Worm (Caenorhabditis elegans) whole organism, young adult: ENCODE data around the gene Y45F10B.13.

Source experiments
- B0019.2 ChIP-seq: fragments of 200-800 bp; sonication (Bioruptor generic); conservative IDR thresholded peaks from 2 replicates; pipeline ENCODE4 v1.3.6; 2022; ENCODE audit warnings: missing genetic modification reagents, missing genetic modification characterization, missing compliant biosample characterization
- B0336.3 ChIP-seq: fragments of 200-800 bp; sonication (Bioruptor generic); IDR thresholded peaks from 2 replicates; pipeline ENCODE4 v1.3.6; 2022; ENCODE audit warnings: missing genetic modification characterization, missing compliant biosample characterization
- D2030.7 ChIP-seq: fragments of 200-800 bp; sonication (Bioruptor generic); IDR thresholded peaks from 2 replicates; pipeline ENCODE4 v1.3.6; 2022; ENCODE audit warnings: missing genetic modification reagents, missing genetic modification characterization, missing compliant biosample characterization
- F37B4.10 ChIP-seq: fragments of 200-800 bp; sonication (Bioruptor generic); IDR thresholded peaks from 2 replicates; pipeline ENCODE4 v1.3.6; 2022; ENCODE audit warnings: missing genetic modification characterization, missing compliant biosample characterization
- F39B2.1 ChIP-seq: fragments of 200-800 bp; sonication (Bioruptor generic); IDR thresholded peaks from 2 replicates; pipeline ENCODE4 v1.3.6; 2022; ENCODE audit warnings: missing genetic modification reagents, missing genetic modification characterization, missing compliant biosample characterization
- Y67H2A.10 ChIP-seq: fragments of 200-800 bp; sonication (Bioruptor generic); conservative IDR thresholded peaks from 2 replicates; pipeline ENCODE4 v1.3.6; 2022; ENCODE audit warnings: missing genetic modification reagents, missing genetic modification characterization, missing compliant biosample characterization
- Y79H2A.3 ChIP-seq: fragments of 200-800 bp; sonication (Bioruptor generic); conservative IDR thresholded peaks from 2 replicates; pipeline ENCODE4 v1.3.6; 2022; ENCODE audit warnings: missing genetic modification reagents, missing genetic modification characterization, missing compliant biosample characterization
- ZK185.1 ChIP-seq: sonication (generic microtip); optimal IDR thresholded peaks from 2 replicates; lab custom pipeline; 2016; ENCODE audit warnings: mild to moderate bottlenecking, missing genetic modification characterization, missing compliant biosample characterization; ENCODE audit not compliant: poor library complexity, severe bottlenecking
- aptf-3 ChIP-seq: fragments of 200-800 bp; sonication (Bioruptor generic); IDR thresholded peaks from 2 replicates; pipeline ENCODE4 v1.3.6; 2022; ENCODE audit warnings: missing genetic modification characterization, missing compliant biosample characterization
- attf-3 ChIP-seq: fragments of 200-800 bp; sonication (Bioruptor generic); conservative IDR thresholded peaks from 2 replicates; pipeline ENCODE4 v1.3.6; 2022; ENCODE audit warnings: missing genetic modification reagents, missing genetic modification characterization, missing compliant biosample characterization
- ceh-100 ChIP-seq: fragments of 200-800 bp; sonication (Bioruptor generic); IDR thresholded peaks from 2 replicates; pipeline ENCODE4 v1.3.6; 2022; ENCODE audit warnings: missing genetic modification reagents, missing genetic modification characterization, missing compliant biosample characterization
- ceh-91 ChIP-seq: fragments of 200-800 bp; sonication (Bioruptor generic); IDR thresholded peaks from 2 replicates; pipeline ENCODE4 v1.3.6; 2022; ENCODE audit warnings: missing genetic modification reagents, missing genetic modification characterization, missing compliant biosample characterization
- die-1 ChIP-seq: sonication (generic microtip); optimal IDR thresholded peaks from 2 replicates; lab custom pipeline; 2016; ENCODE audit warnings: missing genotype, mild to moderate bottlenecking, missing genetic modification characterization, missing compliant biosample characterization
- dox-1 ChIP-seq: fragments of 200-800 bp; sonication (Bioruptor generic); IDR thresholded peaks from 2 replicates; pipeline ENCODE4 v1.3.6; 2022; ENCODE audit warnings: missing genetic modification reagents, missing genetic modification characterization, missing compliant biosample characterization
- dpff-1 ChIP-seq: sonication (generic microtip); optimal IDR thresholded peaks from 2 replicates; lab custom pipeline; 2017; ENCODE audit warnings: mild to moderate bottlenecking, missing genetic modification characterization, missing compliant biosample characterization
- dpl-1 ChIP-seq: fragments of 150-350 bp; optimal IDR thresholded peaks from 2 replicates; lab custom pipeline; 2014; ENCODE audit warnings: missing biosample characterization, missing genetic modification reagents, missing genetic modification characterization
- egl-18 ChIP-seq: fragments of 200-800 bp; sonication (Bioruptor generic); IDR thresholded peaks from 2 replicates; pipeline ENCODE4 v1.3.6; 2022; ENCODE audit warnings: missing genetic modification reagents, missing genetic modification characterization, missing compliant biosample characterization
- egl-44 ChIP-seq: fragments of 200-800 bp; sonication (Bioruptor generic); IDR thresholded peaks from 2 replicates; pipeline ENCODE4 v1.3.6; 2022; ENCODE audit warnings: missing genetic modification reagents, missing genetic modification characterization, missing compliant biosample characterization
- gei-17 ChIP-seq: fragments of 200-800 bp; sonication (Bioruptor generic); optimal IDR thresholded peaks from 2 replicates; lab custom pipeline; 2018; ENCODE audit warnings: mild to moderate bottlenecking, missing genetic modification characterization, missing compliant biosample characterization
- him-1 ChIP-seq: sonication (generic microtip); optimal IDR thresholded peaks from 2 replicates; lab custom pipeline; 2016; ENCODE audit warnings: missing genotype, missing genetic modification reagents, missing genetic modification characterization, missing compliant biosample characterization
- hlh-12 ChIP-seq: sonication (generic microtip); optimal IDR thresholded peaks from 2 replicates; lab custom pipeline; 2016; ENCODE audit warnings: missing genetic modification characterization, missing compliant biosample characterization
- hmg-1.2 ChIP-seq: fragments of 200-800 bp; sonication (Bioruptor generic); IDR thresholded peaks from 2 replicates; pipeline ENCODE4 v1.3.6; 2022; ENCODE audit warnings: missing genetic modification reagents, missing genetic modification characterization, missing compliant biosample characterization
- hsf-1 ChIP-seq: fragments of 200-800 bp; sonication (Bioruptor generic); IDR thresholded peaks from 2 replicates; pipeline ENCODE4 v1.3.6; 2022; ENCODE audit warnings: missing genetic modification reagents, missing genetic modification characterization, missing compliant biosample characterization
- let-526 ChIP-seq: fragments of 200-800 bp; sonication (Bioruptor generic); IDR thresholded peaks from 2 replicates; pipeline ENCODE4 v1.3.6; 2022; ENCODE audit warnings: missing genetic modification reagents, missing genetic modification characterization, missing compliant biosample characterization
- lin-54 ChIP-seq: fragments of 200-800 bp; sonication (Bioruptor generic); optimal IDR thresholded peaks from 2 replicates; lab custom pipeline; 2018; ENCODE audit warnings: mild to moderate bottlenecking, missing genetic modification characterization, missing compliant biosample characterization
- lsl-1 ChIP-seq: fragments of 200-800 bp; sonication (Bioruptor generic); optimal IDR thresholded peaks from 2 replicates; lab custom pipeline; 2018; ENCODE audit warnings: mild to moderate bottlenecking, missing genetic modification characterization, moderate library complexity, missing compliant biosample characterization
- lsy-27 ChIP-seq: sonication (generic microtip); optimal IDR thresholded peaks from 2 replicates; lab custom pipeline; 2017; ENCODE audit warnings: missing genetic modification characterization, mild to moderate bottlenecking, missing compliant biosample characterization, antibody characterized with exemption, missing genotype, borderline replicate concordance; ENCODE audit not compliant: insufficient read depth
- madf-10 ChIP-seq: sonication (generic microtip); optimal IDR thresholded peaks from 2 replicates; lab custom pipeline; 2016; ENCODE audit warnings: mild to moderate bottlenecking, missing genetic modification characterization, missing compliant biosample characterization
- mcd-1 ChIP-seq: fragments of 200-800 bp; sonication (Bioruptor generic); IDR thresholded peaks from 2 replicates; pipeline ENCODE4 v1.3.6; 2022; ENCODE audit warnings: missing genetic modification reagents, missing genetic modification characterization, missing compliant biosample characterization
- mes-4 ChIP-seq: sonication (generic microtip); optimal IDR thresholded peaks from 2 replicates; lab custom pipeline; 2016; ENCODE audit warnings: missing genotype, missing genetic modification characterization, missing compliant biosample characterization
- nhr-120 ChIP-seq: fragments of 200-800 bp; sonication (Bioruptor generic); IDR thresholded peaks from 2 replicates; pipeline ENCODE4 v1.3.6; 2022; ENCODE audit warnings: missing genetic modification characterization, missing compliant biosample characterization
- nhr-179 ChIP-seq: sonication (generic microtip); optimal IDR thresholded peaks from 2 replicates; lab custom pipeline; 2016; ENCODE audit warnings: mild to moderate bottlenecking, missing genetic modification characterization, missing compliant biosample characterization
- nhr-27 ChIP-seq: fragments of 200-800 bp; sonication (Bioruptor generic); optimal IDR thresholded peaks from 2 replicates; lab custom pipeline; 2018; ENCODE audit warnings: mild to moderate bottlenecking, missing genetic modification characterization, moderate library complexity, missing compliant biosample characterization
- nhr-80 ChIP-seq: sonication (generic microtip); optimal IDR thresholded peaks from 2 replicates; lab custom pipeline; 2016; ENCODE audit warnings: missing genetic modification characterization, missing compliant biosample characterization
- pbrm-1 ChIP-seq: fragments of 200-800 bp; sonication (Bioruptor generic); IDR thresholded peaks from 2 replicates; pipeline ENCODE4 v1.3.6; 2022; ENCODE audit warnings: missing genetic modification reagents, missing genetic modification characterization, missing compliant biosample characterization
- rec-8 ChIP-seq, 2 experiments: sonication (generic microtip); optimal IDR thresholded peaks; 2 replicates each; lab custom pipeline; 2016; ENCODE audit warnings: mild to moderate bottlenecking in 2 of 2, missing genetic modification characterization in 2 of 2, missing genetic modification reagents in 2 of 2, missing genotype in 2 of 2, missing biosample characterization in 1 of 2, missing compliant biosample characterization in 1 of 2, moderate library complexity in 1 of 2
- repo-1 ChIP-seq: sonication (generic microtip); optimal IDR thresholded peaks from 2 replicates; lab custom pipeline; 2017; ENCODE audit warnings: mild to moderate bottlenecking, missing genetic modification characterization, missing compliant biosample characterization
- rpc-1 ChIP-seq, 2 experiments: fragments of 150-350 bp in 1 of 2; sonication (generic microtip) in 1 of 2; optimal IDR thresholded peaks; 2 replicates each; lab custom pipeline; 2014 to 2018; ENCODE audit warnings: missing biosample characterization in 1 of 2, missing genetic modification characterization in 1 of 2, missing genetic modification reagents in 1 of 2, missing genotype in 1 of 2
- tbp1 ChIP-seq: fragments of 200-800 bp; sonication (Bioruptor generic); optimal IDR thresholded peaks from 2 replicates; lab custom pipeline; 2018; ENCODE audit warnings: mild to moderate bottlenecking, missing genetic modification characterization, missing compliant biosample characterization
- tlf-1 ChIP-seq: fragments of 200-800 bp; sonication (Bioruptor generic); optimal IDR thresholded peaks from 2 replicates; lab custom pipeline; 2018; ENCODE audit warnings: mild to moderate bottlenecking, missing genetic modification characterization, missing compliant biosample characterization
- unc-62 ChIP-seq: fragments of 150-350 bp; optimal IDR thresholded peaks from 2 replicates; lab custom pipeline; 2014; ENCODE audit warnings: missing biosample characterization, missing genetic modification reagents, missing genetic modification characterization
- zfh-2 ChIP-seq: fragments of 200-800 bp; sonication (Bioruptor generic); conservative IDR thresholded peaks from 2 replicates; pipeline ENCODE4 v1.3.6; 2022; ENCODE audit warnings: missing genetic modification reagents, missing genetic modification characterization, missing compliant biosample characterization
- ztf-18 ChIP-seq: sonication (generic microtip); optimal IDR thresholded peaks from 2 replicates; lab custom pipeline; 2016; ENCODE audit warnings: missing genotype, mild to moderate bottlenecking, missing genetic modification characterization, missing compliant biosample characterization
- ztf-22 ChIP-seq: fragments of 200-800 bp; sonication (Bioruptor generic); optimal IDR thresholded peaks from 2 replicates; lab custom pipeline; 2018; ENCODE audit warnings: mild to moderate bottlenecking, missing genetic modification characterization, moderate library complexity, missing compliant biosample characterization
- ztf-26 ChIP-seq: sonication (generic microtip); optimal IDR thresholded peaks from 2 replicates; lab custom pipeline; 2017; ENCODE audit warnings: missing genetic modification characterization, missing compliant biosample characterization
- ztf-28 ChIP-seq: fragments of 200-800 bp; sonication (Bioruptor generic); IDR thresholded peaks from 2 replicates; pipeline ENCODE4 v1.3.6; 2022; ENCODE audit warnings: missing genetic modification reagents, missing genetic modification characterization, missing compliant biosample characterization
- ztf-3 ChIP-seq: fragments of 200-800 bp; sonication (Bioruptor generic); optimal IDR thresholded peaks from 2 replicates; lab custom pipeline; 2018; ENCODE audit warnings: mild to moderate bottlenecking, missing genetic modification characterization, missing compliant biosample characterization

Gene Y45F10B.13

ce11 chrIV:13512112-13512569, 49.4 kb downstream of the Y45F10B.13 start, which contains the start of gene puf-3 (continued):
- TF ChIP-seq nhr-120: no peak
- TF ChIP-seq ztf-3: no peak
- TF ChIP-seq B0019.2 (GFP tag; lab: Robert Waterston, UW): peak; percentile 81
- peak; percentile 70 for TF ChIP-seq tbp1
- no peak for TF ChIP-seq die-1 (tag; lab: Kevin White, UChicago)
- TF ChIP-seq F37B4.10 (GFP tag; lab: Robert Waterston, UW): no peak
- peak; percentile 89 for TF ChIP-seq tlf-1 (GFP tag; lab: Kevin White, UChicago)
- no peak for TF ChIP-seq unc-62 (GFP tag; lab: Kevin White, UChicago)
- TF ChIP-seq ztf-18 (tag; lab: Kevin White, UChicago): no peak
- no peak for TF ChIP-seq egl-44 (GFP tag; lab: Robert Waterston, UW)
- peak; percentile 98 for TF ChIP-seq lsl-1 (GFP tag; lab: Kevin White, UChicago)
- TF ChIP-seq ztf-22 (GFP tag; lab: Kevin White, UChicago): no peak
- peak; percentile 83 for TF ChIP-seq lin-54
- TF ChIP-seq ztf-28 (GFP tag; lab: Robert Waterston, UW): no peak
- TF ChIP-seq hsf-1 (GFP tag; lab: Robert Waterston, UW): peak; percentile 85
- TF ChIP-seq hmg-1.2 (GFP tag; lab: Robert Waterston, UW): no peak
- peak; percentile 30; the same call in 1 of the 2 replicates for TF ChIP-seq ceh-100
- TF ChIP-seq nhr-179 (tag; lab: Kevin White, UChicago): no peak
- peak; percentile 76 for TF ChIP-seq B0336.3 (GFP tag; lab: Robert Waterston, UW)
- peak; percentile 63 for TF ChIP-seq him-1 (tag; lab: Kevin White, UChicago)
- 0 out of 2 replicates have a peak, but pooled peaks have one; percentile 54 for TF ChIP-seq Y79H2A.3 (GFP tag; lab: Robert Waterston, UW)
- no peak for TF ChIP-seq F39B2.1
- no peak for TF ChIP-seq nhr-27
- peak; percentile 61 for TF ChIP-seq pbrm-1
- no peak for TF ChIP-seq egl-18 (GFP tag; lab: Robert Waterston, UW)
- no peak for TF ChIP-seq aptf-3 (GFP tag; lab: Robert Waterston, UW)
- no peak for TF ChIP-seq dpff-1 (tag; lab: Kevin White, UChicago)
- TF ChIP-seq hlh-12 (tag; lab: Kevin White, UChicago): no peak
- TF ChIP-seq rpc-1 (optimal IDR thresholded peaks at IDR 0.05; lab: Kevin White, UChicago): no peak
- no peak for TF ChIP-seq rpc-1 (tag; optimal IDR thresholded peaks at IDR 0.05; lab: Kevin White, UChicago)

- TF ChIP-seq B0336.3 (GFP tag; lab: Robert Waterston, UW): peak; percentile 78; the same call in 1 of the 2 replicates
- no peak for TF ChIP-seq attf-3
- TF ChIP-seq madf-10 (tag; lab: Kevin White, UChicago): no peak
- TF ChIP-seq ztf-28 (GFP tag; lab: Robert Waterston, UW): 0 out of 2 replicates have a peak, but pooled peaks have one; percentile 28
- TF ChIP-seq tlf-1 (GFP tag; lab: Kevin White, UChicago): peak; percentile 31
- peak; percentile 62 for TF ChIP-seq lin-54
- TF ChIP-seq repo-1 (tag; lab: Kevin White, UChicago): no peak
- TF ChIP-seq ZK185.1: no peak
- peak; percentile 33 for TF ChIP-seq ztf-18 (tag; lab: Kevin White, UChicago)
- no peak for TF ChIP-seq lsy-27 (tag; lab: Kevin White, UChicago)
- peak; percentile 63 for TF ChIP-seq D2030.7
- no peak for TF ChIP-seq Y67H2A.10 (GFP tag; lab: Robert Waterston, UW)
- TF ChIP-seq dox-1 (GFP tag; lab: Robert Waterston, UW): no peak
- TF ChIP-seq die-1 (tag; lab: Kevin White, UChicago): no peak
- TF ChIP-seq dpl-1: no peak
- TF ChIP-seq let-526 (GFP tag; lab: Robert Waterston, UW): no peak
- no peak for TF ChIP-seq gei-17 (GFP tag; lab: Kevin White, UChicago)
- no peak for TF ChIP-seq mcd-1 (GFP tag; lab: Robert Waterston, UW)
- TF ChIP-seq hsf-1 (GFP tag; lab: Robert Waterston, UW): peak; percentile 76
- no peak for TF ChIP-seq mes-4 (tag; lab: Kevin White, UChicago)
- no peak for TF ChIP-seq nhr-27
- TF ChIP-seq egl-44 (GFP tag; lab: Robert Waterston, UW): no peak
- TF ChIP-seq ztf-3: no peak
- no peak for TF ChIP-seq ceh-91 (GFP tag; lab: Robert Waterston, UW)
- TF ChIP-seq nhr-80 (tag; lab: Kevin White, UChicago): no peak
- TF ChIP-seq nhr-120: no peak
- TF ChIP-seq ztf-26: no peak
- no peak for TF ChIP-seq rec-8 (tag; optimal IDR thresholded peaks at IDR 0.05; lab: Kevin White, UChicago)
- TF ChIP-seq zfh-2: no peak
Measured at ce11 chrIV:13510049-13510448, 51.5 kb downstream of the Y45F10B.13 start.
